Fruit fly (Drosophila melanogaster) whole organism, embryonic: ENCODE data around the gene CG9920.

Source experiments
- Abd-B ChIP-seq: fragments of 200-800 bp; sonication (Bioruptor generic); optimal IDR thresholded peaks from 2 replicates; lab custom pipeline; 2018; ENCODE audit warnings: missing biosample characterization, mild to moderate bottlenecking, missing genetic modification characterization, moderate library complexity
- Adf1 ChIP-seq: fragments of 200-800 bp; sonication (Bioruptor generic); IDR thresholded peaks from 2 replicates; pipeline ENCODE4 v1.3.6; 2022; ENCODE audit warnings: missing biosample characterization, missing genetic modification characterization
- Blimp-1 ChIP-seq: fragments of 200-800 bp; sonication (Bioruptor generic); optimal IDR thresholded peaks from 3 replicates; lab custom pipeline; 2018; ENCODE audit warnings: missing biosample characterization, missing genetic modification characterization, mild to moderate bottlenecking, moderate library complexity, missing genetic modification reagents
- BtbVII ChIP-seq: fragments of 200-800 bp; sonication (Bioruptor generic); optimal IDR thresholded peaks from 3 replicates; lab custom pipeline; 2017; ENCODE audit warnings: missing biosample characterization, mild to moderate bottlenecking, missing genetic modification characterization
- CG10274 ChIP-seq: fragments of 200-800 bp; sonication (Bioruptor generic); optimal IDR thresholded peaks from 3 replicates; lab custom pipeline; 2017; ENCODE audit warnings: missing biosample characterization, mild to moderate bottlenecking, missing genetic modification characterization
- CG10462 ChIP-seq: fragments of 200-800 bp; sonication (Bioruptor generic); optimal IDR thresholded peaks from 2 replicates; lab custom pipeline; 2016; ENCODE audit warnings: missing biosample characterization, missing genetic modification characterization
- CG11723 ChIP-seq: fragments of 200-800 bp; sonication (Bioruptor generic); optimal IDR thresholded peaks from 2 replicates; lab custom pipeline; 2017; ENCODE audit warnings: missing biosample characterization, mild to moderate bottlenecking, missing genetic modification characterization
- CG12104 ChIP-seq: fragments of 200-800 bp; sonication (Bioruptor generic); optimal IDR thresholded peaks from 3 replicates; lab custom pipeline; 2016; ENCODE audit warnings: missing biosample characterization, missing genetic modification characterization
- CG12299 ChIP-seq: fragments of 200-800 bp; sonication (Bioruptor generic); optimal IDR thresholded peaks from 2 replicates; lab custom pipeline; 2018; ENCODE audit warnings: missing biosample characterization, mild to moderate bottlenecking, missing genetic modification characterization
- CG13296 ChIP-seq: fragments of 200-800 bp; sonication (Bioruptor generic); optimal IDR thresholded peaks from 3 replicates; lab custom pipeline; 2018; ENCODE audit warnings: missing biosample characterization, mild to moderate bottlenecking, missing genetic modification characterization
- CG17568 ChIP-seq: fragments of 200-800 bp; sonication (Bioruptor generic); optimal IDR thresholded peaks from 2 replicates; lab custom pipeline; 2018; ENCODE audit warnings: missing biosample characterization, mild to moderate bottlenecking, missing genetic modification characterization, moderate library complexity
- CG2678 ChIP-seq: fragments of 200-800 bp; sonication (Bioruptor generic); optimal IDR thresholded peaks from 3 replicates; lab custom pipeline; 2019; ENCODE audit warnings: missing biosample characterization, mild to moderate bottlenecking, missing genetic modification characterization, moderate library complexity
- CG32772 ChIP-seq: fragments of 200-800 bp; sonication (Bioruptor generic); IDR thresholded peaks from 2 replicates; pipeline ENCODE4 v1.3.6; 2022; ENCODE audit warnings: missing biosample characterization, missing genetic modification characterization
- CG34422 ChIP-seq: fragments of 200-800 bp; sonication (Bioruptor generic); IDR thresholded peaks from 3 replicates; pipeline ENCODE4 v1.3.6; 2022; ENCODE audit warnings: missing biosample characterization, missing genetic modification characterization
- CG6689 ChIP-seq: fragments of 200-800 bp; sonication (Bioruptor generic); IDR thresholded peaks from 2 replicates; pipeline ENCODE4 v1.3.6; 2022; ENCODE audit warnings: missing biosample characterization, missing genetic modification characterization
- CG8281 ChIP-seq: fragments of 200-800 bp; sonication (Bioruptor generic); optimal IDR thresholded peaks from 2 replicates; lab custom pipeline; 2018; ENCODE audit warnings: missing biosample characterization, mild to moderate bottlenecking, missing genetic modification characterization, moderate library complexity
- CG8359 ChIP-seq: fragments of 200-800 bp; sonication (Bioruptor generic); optimal IDR thresholded peaks from 2 replicates; lab custom pipeline; 2017; ENCODE audit warnings: missing biosample characterization, mild to moderate bottlenecking, missing genetic modification characterization, borderline replicate concordance
- Deaf1 ChIP-seq: fragments of 200-800 bp; optimal IDR thresholded peaks from 3 replicates; lab custom pipeline; 2019; ENCODE audit warnings: missing biosample characterization, mild to moderate bottlenecking, missing genetic modification characterization, moderate library complexity
- Dek ChIP-seq: fragments of 200-800 bp; sonication (Bioruptor generic); optimal IDR thresholded peaks from 3 replicates; lab custom pipeline; 2019; ENCODE audit warnings: missing biosample characterization, mild to moderate bottlenecking, missing genetic modification characterization, moderate library complexity
- Dll ChIP-seq: fragments of 200-800 bp; sonication (Bioruptor generic); IDR thresholded peaks from 4 replicates; pipeline ENCODE4 v1.3.6; 2022; ENCODE audit warnings: missing biosample characterization, missing genetic modification characterization; ENCODE audit not compliant: partially characterized antibody
- Dp ChIP-seq: fragments of 200-800 bp; sonication (Bioruptor generic); optimal IDR thresholded peaks from 2 replicates; lab custom pipeline; 2018; ENCODE audit warnings: missing biosample characterization, mild to moderate bottlenecking, missing genetic modification characterization, moderate library complexity
- E2f2 ChIP-seq: fragments of 200-800 bp; sonication (Bioruptor generic); IDR thresholded peaks from 2 replicates; pipeline ENCODE4 v1.3.6; 2022; ENCODE audit warnings: missing biosample characterization, missing genetic modification characterization
- HLH4C ChIP-seq: fragments of 200-800 bp; sonication (Bioruptor generic); IDR thresholded peaks from 3 replicates; pipeline ENCODE4 v1.3.6; 2022; ENCODE audit warnings: missing biosample characterization, missing genetic modification characterization; ENCODE audit not compliant: partially characterized antibody
- HLH54F ChIP-seq: fragments of 200-800 bp; sonication (Bioruptor generic); optimal IDR thresholded peaks from 3 replicates; lab custom pipeline; 2016; ENCODE audit warnings: missing biosample characterization, missing genetic modification characterization
- Kr ChIP-seq: fragments of 200-800 bp; sonication (Bioruptor generic); optimal IDR thresholded peaks from 2 replicates; lab custom pipeline; 2017; ENCODE audit warnings: missing biosample characterization, mild to moderate bottlenecking, missing genetic modification characterization
- Lhr ChIP-seq: fragments of 200-800 bp; sonication (Bioruptor generic); optimal IDR thresholded peaks from 3 replicates; lab custom pipeline; 2017; ENCODE audit warnings: mild to moderate bottlenecking, missing biosample characterization, missing genetic modification reagents, missing genetic modification characterization
- Nf-YA ChIP-seq: fragments of 200-800 bp; sonication (Bioruptor generic); IDR thresholded peaks from 2 replicates; pipeline ENCODE4 v1.3.6; 2022; ENCODE audit warnings: missing biosample characterization, missing genetic modification characterization
- NfI ChIP-seq: fragments of 200-800 bp; sonication (Bioruptor generic); optimal IDR thresholded peaks from 3 replicates; lab custom pipeline; 2018; ENCODE audit warnings: missing biosample characterization, mild to moderate bottlenecking, missing genetic modification characterization, moderate library complexity
- PHDP ChIP-seq: fragments of 200-800 bp; sonication (Bioruptor generic); optimal IDR thresholded peaks from 3 replicates; lab custom pipeline; 2018; ENCODE audit warnings: missing biosample characterization, mild to moderate bottlenecking, missing genetic modification characterization, moderate library complexity
- Spps ChIP-seq: fragments of 200-800 bp; sonication (Bioruptor generic); optimal IDR thresholded peaks from 2 replicates; lab custom pipeline; 2018; ENCODE audit warnings: missing biosample characterization, mild to moderate bottlenecking, missing genetic modification characterization
- Sry-β ChIP-seq: fragments of 200-800 bp; sonication (Bioruptor generic); optimal IDR thresholded peaks from 2 replicates; lab custom pipeline; 2018; ENCODE audit warnings: missing biosample characterization, mild to moderate bottlenecking, missing genetic modification characterization, moderate library complexity
- al ChIP-seq: fragments of 200-800 bp; sonication (Bioruptor generic); IDR thresholded peaks from 2 replicates; pipeline ENCODE4 v1.3.6; 2022; ENCODE audit warnings: missing biosample characterization, missing genetic modification characterization
- cad ChIP-seq: fragments of >200 bp; optimal IDR thresholded peaks from 2 replicates; lab custom pipeline; 2017; ENCODE audit warnings: missing biosample characterization, missing genetic modification characterization
- chif ChIP-seq, 2 experiments: fragments of 200-800 bp; sonication (Bioruptor generic); optimal IDR thresholded peaks; 3 replicates each; lab custom pipeline; 2016; ENCODE audit warnings: missing biosample characterization in 2 of 2, missing genetic modification characterization in 2 of 2
- dmrt11E ChIP-seq: fragments of 200-800 bp; sonication (Bioruptor generic); optimal IDR thresholded peaks from 3 replicates; lab custom pipeline; 2018; ENCODE audit warnings: missing biosample characterization, mild to moderate bottlenecking, missing genetic modification characterization, moderate library complexity
- emc ChIP-seq: fragments of 200-800 bp; sonication (Bioruptor generic); optimal IDR thresholded peaks from 2 replicates; lab custom pipeline; 2016; ENCODE audit warnings: missing biosample characterization, missing genetic modification characterization
- inv ChIP-seq: fragments of 200-800 bp; sonication (Bioruptor generic); IDR thresholded peaks from 2 replicates; pipeline ENCODE4 v1.3.6; 2022; ENCODE audit warnings: missing biosample characterization, missing genetic modification characterization; ENCODE audit not compliant: partially characterized antibody
- klu ChIP-seq: fragments of 200-800 bp; sonication (Bioruptor generic); IDR thresholded peaks from 2 replicates; pipeline ENCODE4 v1.3.6; 2022; ENCODE audit warnings: missing biosample characterization, missing genetic modification characterization
- kni ChIP-seq: fragments of 200-800 bp; sonication (Bioruptor generic); optimal IDR thresholded peaks from 3 replicates; lab custom pipeline; 2017; ENCODE audit warnings: mild to moderate bottlenecking, missing biosample characterization, missing genetic modification reagents, missing genetic modification characterization
- luna ChIP-seq: fragments of 200-800 bp; sonication (Bioruptor generic); optimal IDR thresholded peaks from 2 replicates; lab custom pipeline; 2016; ENCODE audit warnings: missing biosample characterization, missing genetic modification characterization
- mirr ChIP-seq: fragments of 200-800 bp; sonication (Bioruptor generic); optimal IDR thresholded peaks from 3 replicates; lab custom pipeline; 2018; ENCODE audit warnings: missing biosample characterization, mild to moderate bottlenecking, missing genetic modification characterization
- otp ChIP-seq: fragments of 200-800 bp; sonication (Bioruptor generic); IDR thresholded peaks from 3 replicates; pipeline ENCODE4, ENCODE4 v1.3.6; 2022; ENCODE audit warnings: missing biosample characterization, missing genetic modification characterization
- pan ChIP-seq, 4 experiments: fragments of >200 bp in 3 of 4; fragments of 200-800 bp in 1 of 4; sonication (Bioruptor generic) in 1 of 4; optimal IDR thresholded peaks in 3 of 4; IDR thresholded peaks in 1 of 4; 2 replicates each; pipeline versions ENCODE4 v1.3.6 to Lab custom; 2017 to 2022; ENCODE audit warnings: missing biosample characterization in 2 of 4, missing genetic modification characterization in 2 of 4, mixed read lengths in 1 of 4
- sc ChIP-seq, 3 experiments: fragments of >200 bp in 2 of 3; fragments of 200-800 bp in 1 of 3; sonication (Bioruptor generic) in 1 of 3; optimal IDR thresholded peaks; 2 replicates in 2 of 3; 3 replicates in 1 of 3; lab custom pipeline; 2017; ENCODE audit warnings: mild to moderate bottlenecking in 1 of 3, missing biosample characterization in 1 of 3, missing genetic modification characterization in 1 of 3, missing genetic modification reagents in 1 of 3
- trem ChIP-seq: fragments of 200-800 bp; optimal IDR thresholded peaks from 3 replicates; lab custom pipeline; 2019; ENCODE audit warnings: missing biosample characterization, mild to moderate bottlenecking, missing genetic modification characterization, moderate library complexity
- tup ChIP-seq: fragments of 200-800 bp; sonication (Bioruptor generic); optimal IDR thresholded peaks from 2 replicates; lab custom pipeline; 2016; ENCODE audit warnings: missing biosample characterization, mild to moderate bottlenecking, missing genetic modification characterization, moderate library complexity
- wor ChIP-seq: fragments of 200-800 bp; sonication (Bioruptor generic); IDR thresholded peaks from 2 replicates; pipeline ENCODE4 v1.3.6; 2022; ENCODE audit warnings: missing biosample characterization, missing genetic modification characterization

The CG9920 gene

DNA sequence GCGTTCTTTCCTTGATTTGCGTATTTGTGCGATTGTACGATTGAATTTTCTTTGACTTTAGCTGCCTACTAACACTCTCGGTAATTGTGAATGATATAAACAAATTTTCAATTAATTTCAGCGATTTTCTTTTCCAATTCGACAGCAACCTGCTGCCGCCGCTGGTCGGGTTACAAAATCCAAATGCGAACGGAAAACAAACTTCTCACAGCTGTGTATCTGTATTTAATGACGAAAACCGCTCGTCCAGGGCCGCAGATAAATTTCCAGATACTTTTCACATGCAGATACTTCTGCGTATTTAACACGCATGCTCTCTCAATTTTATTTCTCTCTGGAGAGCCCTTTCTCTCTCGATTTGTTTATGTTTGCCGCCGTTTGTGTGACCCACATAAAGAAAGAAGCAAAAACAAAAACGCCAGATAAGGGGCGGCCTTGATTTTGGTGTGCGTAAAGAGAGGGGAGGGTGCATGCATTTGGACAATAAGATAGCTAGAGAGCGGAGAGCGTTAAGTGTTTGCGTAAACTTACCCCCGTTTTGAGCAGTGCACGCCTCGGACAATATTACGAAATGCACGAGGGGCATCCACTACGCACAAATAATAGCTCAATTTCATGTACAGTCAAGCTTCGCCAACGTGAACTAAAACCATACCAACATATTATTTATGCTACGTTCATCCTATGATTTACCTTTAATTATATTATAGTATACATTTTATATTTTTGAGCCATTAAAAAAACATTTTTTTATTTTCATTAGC is 10.5 kb upstream of the CG9920 start, which contains the start of gene CG12402 (continued):
- TF ChIP-seq pan (optimal IDR thresholded peaks at IDR 0.05; lab: Kevin White, UChicago) (no peak), pan (GFP tag; optimal IDR thresholded peaks at IDR 0.05 in 1 of 2, IDR thresholded peaks at IDR 0.05 in 1 of 2) (peak in 1 of 2 experiments; percentile 90), kni (GFP tag; lab: Kevin White, UChicago) (peak; percentile 98), E2f2 (GFP tag; lab: Robert Waterston, UW) (peak; percentile 68), CG34422 (GFP tag; lab: Robert Waterston, UW) (peak; percentile 91), inv (GFP tag; lab: Robert Waterston, UW) (no peak), Kr (GFP tag; lab: Kevin White, UChicago) (peak; percentile 60), CG8281 (tag; lab: Kevin White, UChicago) (peak; percentile 67), CG6689 (peak; percentile 89), Spps (tag; lab: Kevin White, UChicago) (peak; percentile 40), klu (GFP tag; lab: Robert Waterston, UW) (peak; percentile 63), Dp (GFP tag; lab: Kevin White, UChicago) (peak; percentile 12), CG17568 (GFP tag; lab: Kevin White, UChicago) (peak; percentile 99), CG13296 (GFP tag; lab: Kevin White, UChicago) (peak; percentile 86), Lhr (GFP tag; lab: Kevin White, UChicago) (peak; percentile 47), tup (GFP tag; lab: Kevin White, UChicago) (peak; percentile 45), wor (GFP tag; lab: Robert Waterston, UW) (peak; percentile 56), CG8359 (GFP tag; lab: Kevin White, UChicago) (peak; percentile 65), Dek (tag; lab: Kevin White, UChicago) (peak; percentile 69), trem (tag; lab: Kevin White, UChicago) (peak; percentile 63), chif (GFP tag; optimal IDR thresholded peaks at IDR 0.05; lab: Kevin White, UChicago) (peak; percentile 59 to 60), luna (GFP tag; lab: Kevin White, UChicago) (no peak), CG10274 (GFP tag; lab: Kevin White, UChicago) (peak; percentile 48), al (GFP tag; lab: Robert Waterston, UW) (peak; percentile 25; the same call in 1 of the 2 replicates), Dll (GFP tag; lab: Robert Waterston, UW) (peak; percentile 67; the same call in 3 of the 4 replicates), cad (GFP tag; lab: Kevin White, UChicago) (no peak), Nf-YA (GFP tag; lab: Robert Waterston, UW) (peak; percentile 75), CG12104 (GFP tag; lab: Kevin White, UChicago) (peak; percentile 70), PHDP (peak; percentile 87), CG2678 (tag; lab: Kevin White, UChicago) (peak; percentile 87), NfI (GFP tag; lab: Kevin White, UChicago) (peak; percentile 78), mirr (GFP tag; lab: Kevin White, UChicago) (peak; percentile 70), CG32772 (GFP tag; lab: Robert Waterston, UW) (peak; percentile 81), sc (optimal IDR thresholded peaks at IDR 0.05; lab: Kevin White, UChicago) (no peak), sc (GFP tag; optimal IDR thresholded peaks at IDR 0.05; lab: Kevin White, UChicago) (peak; percentile 68), BtbVII (peak; percentile 80), Deaf1 (peak; percentile 70), emc (GFP tag; lab: Kevin White, UChicago) (no peak), Sry-β (no peak), Abd-B (GFP tag; lab: Kevin White, UChicago) (peak; percentile 71), Adf1 (peak; percentile 27), dmrt11E (peak; percentile 73), Blimp-1 (GFP tag; lab: Kevin White, UChicago) (peak; percentile 82), HLH54F (peak; percentile 19), CG10462 (GFP tag; lab: Kevin White, UChicago) (peak; percentile 62), otp (GFP tag; lab: Robert Waterston, UW) (peak; percentile 92), CG11723 (GFP tag; lab: Kevin White, UChicago) (peak; percentile 68), CG12299 (tag; lab: Kevin White, UChicago) (peak; percentile 74), HLH4C (GFP tag; lab: Robert Waterston, UW) (no peak; the same call in 2 of the 3 replicates)
